Worm (Caenorhabditis elegans) whole organism, L1 larva: ENCODE data around the gene egrh-3.

Experiments used
- C04F5.9 ChIP-seq: sonication (generic microtip); optimal IDR thresholded peaks from 2 replicates; lab custom pipeline; 2016; ENCODE audit warnings: missing genetic modification characterization, missing compliant biosample characterization
- F16B12.6 ChIP-seq: fragments of 150-350 bp; optimal IDR thresholded peaks from 2 replicates; lab custom pipeline; 2014; ENCODE audit warnings: missing biosample characterization, missing genetic modification characterization
- ceh-82 ChIP-seq, 3 experiments: fragments of 150-350 bp in 1 of 3; sonication (generic microtip) in 2 of 3; optimal IDR thresholded peaks; 2 replicates each; lab custom pipeline; 2014 to 2017; ENCODE audit warnings: missing biosample characterization in 3 of 3, missing genetic modification characterization in 3 of 3
- dpl-1 ChIP-seq, 3 experiments: fragments of 150-350 bp in 2 of 3; sonication (generic microtip) in 1 of 3; optimal IDR thresholded peaks; 2 replicates each; lab custom pipeline; 2014 to 2017; ENCODE audit warnings: missing biosample characterization in 3 of 3, missing genetic modification characterization in 3 of 3, missing genetic modification reagents in 3 of 3
- egl-27 ChIP-seq, 2 experiments: fragments of 150-350 bp in 1 of 2; sonication (generic microtip); optimal IDR thresholded peaks; 3 replicates each; lab custom pipeline; 2017 to 2018; ENCODE audit warnings: missing biosample characterization in 2 of 2, missing genetic modification characterization in 2 of 2, missing genetic modification reagents in 2 of 2
- elt-3 ChIP-seq, 6 experiments: fragments of 150-350 bp in 1 of 6; sonication (generic microtip); optimal IDR thresholded peaks; 2 replicates each; lab custom pipeline; 2017 to 2018; ENCODE audit warnings: missing biosample characterization in 6 of 6, missing genetic modification characterization in 6 of 6, inconsistent platforms in 1 of 6
- nhr-237 ChIP-seq: fragments of 150-350 bp; optimal IDR thresholded peaks from 2 replicates; lab custom pipeline; 2014; ENCODE audit warnings: missing biosample characterization, missing genetic modification characterization
- zip-4 ChIP-seq: fragments of 200-800 bp; sonication (Bioruptor generic); optimal IDR thresholded peaks from 2 replicates; lab custom pipeline; 2018; ENCODE audit warnings: mild to moderate bottlenecking, missing genetic modification characterization, moderate library complexity, missing compliant biosample characterization
- ztf-11 ChIP-seq, 2 experiments: sonication (generic microtip); optimal IDR thresholded peaks; 2 replicates each; lab custom pipeline; 2016 to 2017; ENCODE audit warnings: missing genetic modification characterization in 2 of 2, missing biosample characterization in 1 of 2, missing compliant biosample characterization in 1 of 2
- ztf-4 ChIP-seq: fragments of 150-350 bp; optimal IDR thresholded peaks from 2 replicates; lab custom pipeline; 2014; ENCODE audit warnings: missing biosample characterization, missing genetic modification characterization

DNA sequence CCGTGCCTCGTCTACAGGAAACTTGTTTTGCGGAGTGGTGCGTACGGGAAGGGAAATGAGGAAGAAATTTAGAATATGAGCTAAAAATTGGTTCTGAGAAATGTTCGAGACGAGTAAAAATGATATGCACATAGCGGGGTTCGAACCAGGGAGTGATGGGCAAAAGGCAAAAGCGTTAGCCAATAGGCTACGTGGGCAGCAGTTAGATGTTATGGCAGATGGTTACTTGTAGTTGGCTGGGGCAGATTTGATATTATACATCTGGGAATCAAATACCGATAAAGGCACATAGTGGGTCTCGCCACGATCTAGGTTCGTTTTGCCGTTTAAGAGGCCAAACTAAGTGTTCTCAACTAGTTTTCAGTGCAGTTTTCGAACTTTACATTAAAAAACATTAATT is 31.3 kb downstream of the egrh-3 start:
- TF ChIP-seq zip-4 (GFP tag; lab: Kevin White, UChicago): no peak
- no peak for TF ChIP-seq elt-3 (tag; optimal IDR thresholded peaks at IDR 0.05; lab: Kevin White, UChicago)
- TF ChIP-seq dpl-1 (GFP tag; optimal IDR thresholded peaks at IDR 0.05; lab: Kevin White, UChicago): no peak
- no peak for TF ChIP-seq ztf-4
- TF ChIP-seq C04F5.9: no peak
- TF ChIP-seq nhr-237 (tag; lab: Kevin White, UChicago): no peak
- TF ChIP-seq egl-27 (tag; optimal IDR thresholded peaks at IDR 0.05; lab: Kevin White, UChicago): no peak
- no peak for TF ChIP-seq F16B12.6 (tag; lab: Kevin White, UChicago)
- no peak for TF ChIP-seq ztf-11 (tag; optimal IDR thresholded peaks at IDR 0.05; lab: Kevin White, UChicago)
- TF ChIP-seq ceh-82 (tag; optimal IDR thresholded peaks at IDR 0.05; lab: Kevin White, UChicago): no peak
